Worm (Caenorhabditis elegans) whole organism, L1 larva: Measurements from ENCODE around the gene rpn-6.2.

Source experiments
- ama-1 ChIP-seq: fragments of 150-350 bp; optimal IDR thresholded peaks from 2 replicates; lab custom pipeline; 2014
- nhr-28 ChIP-seq: fragments of 150-350 bp; optimal IDR thresholded peaks from 2 replicates; lab custom pipeline; 2014; ENCODE audit warnings: missing biosample characterization, missing genetic modification characterization
- ztf-11 ChIP-seq, 2 experiments: sonication (generic microtip); optimal IDR thresholded peaks; 2 replicates each; lab custom pipeline; 2016 to 2017; ENCODE audit warnings: missing genetic modification characterization in 2 of 2, missing biosample characterization in 1 of 2, missing compliant biosample characterization in 1 of 2

DNA sequence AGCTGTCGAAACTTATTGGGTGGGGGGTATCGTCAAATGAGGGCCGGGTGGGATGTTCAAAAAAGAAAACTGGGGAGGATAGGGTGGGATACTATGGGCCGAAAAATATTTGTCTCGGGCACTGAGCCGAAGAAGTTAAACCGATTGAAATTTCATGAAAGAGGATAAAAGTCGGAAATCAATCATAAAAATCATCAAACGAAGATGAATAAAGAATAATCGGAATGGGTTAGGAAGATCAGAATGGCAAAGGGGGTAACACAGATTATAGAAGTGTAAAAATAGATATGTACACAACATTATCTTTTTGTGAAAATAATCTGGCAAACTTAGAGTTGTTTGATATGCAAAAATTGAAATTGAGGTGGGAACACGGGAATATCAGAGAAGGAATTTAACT lies 46.3 kb downstream of the rpn-6.2 start:
- no peak for TF ChIP-seq ztf-11 (tag; optimal IDR thresholded peaks at IDR 0.05; lab: Kevin White, UChicago)
- no peak for TF ChIP-seq ama-1 (lab: Kevin White, UChicago)
- TF ChIP-seq nhr-28 (tag; lab: Kevin White, UChicago), result no peak
